Worm (Caenorhabditis elegans) whole organism, late embryonic: Measurements from ENCODE around the gene srv-19.

Experiments used
- ceh-31 ChIP-seq: sonication (generic microtip); optimal IDR thresholded peaks from 2 replicates; lab custom pipeline; 2016; ENCODE audit warnings: missing genetic modification characterization, missing compliant biosample characterization
- elt-2 ChIP-seq: sonication (generic microtip); optimal IDR thresholded peaks from 2 replicates; lab custom pipeline; 2016; ENCODE audit warnings: missing genetic modification reagents, missing genetic modification characterization, missing compliant biosample characterization
- lim-6 ChIP-seq: sonication (generic microtip); optimal IDR thresholded peaks from 2 replicates; lab custom pipeline; 2016; ENCODE audit warnings: missing genetic modification characterization, missing compliant biosample characterization
- nhr-11 ChIP-seq: fragments of 150-350 bp; optimal IDR thresholded peaks from 2 replicates; lab custom pipeline; 2014; ENCODE audit warnings: missing biosample characterization, missing genetic modification characterization
- npax-4 ChIP-seq: sonication (generic microtip); optimal IDR thresholded peaks from 2 replicates; lab custom pipeline; 2016; ENCODE audit warnings: missing genetic modification characterization, missing compliant biosample characterization

DNA sequence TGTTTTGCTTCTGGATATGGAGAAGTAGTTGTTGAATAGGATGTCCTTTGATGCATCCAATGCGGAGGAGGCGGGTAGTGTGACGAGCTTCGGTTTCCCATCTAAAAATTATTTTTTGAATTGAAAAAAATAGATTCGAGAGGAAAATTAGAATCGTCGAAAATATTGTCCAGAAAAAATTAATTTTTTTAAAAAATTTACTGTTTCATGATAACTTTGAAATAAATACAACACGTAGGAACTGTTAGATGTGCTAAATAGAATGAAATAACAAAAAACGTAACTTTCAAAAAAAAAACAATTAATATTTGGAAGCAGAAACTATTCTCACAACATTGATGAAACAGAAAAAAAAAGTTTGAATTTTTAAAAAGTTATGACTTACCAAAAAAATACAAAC is 13.8 kb downstream of the srv-19 start, which contains the start of gene C06E7.4:
- TF ChIP-seq lim-6 (tag; lab: Kevin White, UChicago), result no peak
- TF ChIP-seq nhr-11 (tag; lab: Kevin White, UChicago), result no peak
- no peak for TF ChIP-seq ceh-31 (tag; lab: Kevin White, UChicago)
- TF ChIP-seq npax-4 (tag; lab: Kevin White, UChicago), result no peak
- no peak for TF ChIP-seq elt-2 (tag; lab: Kevin White, UChicago)
